Fruit fly (Drosophila melanogaster): ENCODE results near the gene CG12106.

DNA sequence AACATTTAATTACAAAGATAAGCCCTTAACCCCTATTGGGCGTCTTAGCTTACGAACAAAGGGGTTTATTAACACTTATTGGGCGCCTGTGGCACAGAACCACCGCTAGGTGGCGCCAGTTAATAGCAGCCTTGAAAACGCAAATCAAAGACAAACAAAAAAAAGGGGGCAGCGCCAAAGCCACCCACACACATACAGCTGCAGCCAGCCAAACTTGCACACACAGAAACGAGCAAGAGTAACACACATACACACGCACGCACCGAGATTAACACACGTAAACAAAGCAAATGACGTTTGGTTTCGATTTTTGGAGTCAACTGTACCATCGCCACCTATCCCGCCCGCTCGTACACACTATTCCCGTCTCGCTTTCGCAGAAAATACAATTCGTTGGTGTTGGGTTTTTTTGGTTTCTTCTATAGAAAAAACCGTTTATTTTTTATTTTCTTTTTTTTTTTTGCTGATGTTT lies 41.5 kb upstream of the CG12106 start:
- TF ChIP-seq Ets21C (GFP tag; optimal IDR thresholded peaks at IDR 0.05) (no peak), CG7368 (GFP tag; optimal IDR thresholded peaks at IDR 0.05) (no peak), salr (GFP tag; optimal IDR thresholded peaks at IDR 0.05) (no peak), CG4318 (GFP tag; optimal IDR thresholded peaks at IDR 0.05) (no peak), CG10631 (GFP tag; optimal IDR thresholded peaks at IDR 0.05) (no peak), net (GFP tag; optimal IDR thresholded peaks at IDR 0.05) (peak; percentile 29), CG9139 (GFP tag; optimal IDR thresholded peaks at IDR 0.05) (no peak), Eip93F (GFP tag; optimal IDR thresholded peaks at IDR 0.05) (no peak)
